Worm (Caenorhabditis elegans): ENCODE measurements around the gene F26D10.13.

ce11 chrIV:17285263-17285662 is 20.6 kb upstream of the F26D10.13 start:
- TF ChIP-seq pha-4 (GFP tag; IDR thresholded peaks at IDR 0.05), result no peak
- no peak for TF ChIP-seq pha-4 (tag; optimal IDR thresholded peaks at IDR 0.05)
- TF ChIP-seq fkh-10 (GFP tag; optimal IDR thresholded peaks at IDR 0.05), result no peak
- TF ChIP-seq ama-1 (optimal IDR thresholded peaks at IDR 0.05), result no peak
- peak; percentile 63; the same call in 1 of the 2 replicates for TF ChIP-seq ctbp-1 (GFP tag; IDR thresholded peaks at IDR 0.05)
- no peak for TF ChIP-seq nhr-25 (tag; optimal IDR thresholded peaks at IDR 0.05; ENCODE audit: borderline replicate concordance, insufficient read depth)
- TF ChIP-seq Y105C5A.15 (GFP tag; IDR thresholded peaks at IDR 0.05), result no peak
- no peak for TF ChIP-seq ceh-28 (tag; optimal IDR thresholded peaks at IDR 0.05)
- TF ChIP-seq egl-27 (tag; optimal IDR thresholded peaks at IDR 0.05), result no peak
- no peak for TF ChIP-seq pqm-1 (tag; optimal IDR thresholded peaks at IDR 0.05)
- no peak for TF ChIP-seq fos-1 (tag; optimal IDR thresholded peaks at IDR 0.05)
